Worm (Caenorhabditis elegans) whole organism, midembryonic: ENCODE results near the gene ksr-1.
"Not testable (repeated sequence)": the region's sequence is repeated elsewhere in the genome, so short reads cannot be mapped to it uniquely, and the experiment has no call there.

Experiments
- T22C8.4 ChIP-seq: fragments of 200-800 bp; sonication (Bioruptor generic); IDR thresholded peaks from 2 replicates; pipeline ENCODE4 v1.3.6; 2022; ENCODE audit warnings: missing genetic modification characterization, missing compliant biosample characterization
- cog-1 ChIP-seq: sonication (generic microtip); optimal IDR thresholded peaks from 2 replicates; lab custom pipeline; 2016; ENCODE audit warnings: missing genetic modification characterization, missing compliant biosample characterization
- flt-1 ChIP-seq: fragments of 200-800 bp; sonication (Bioruptor generic); IDR thresholded peaks from 2 replicates; pipeline ENCODE4 v1.3.6; 2022; ENCODE audit warnings: missing genetic modification characterization, missing compliant biosample characterization
- klf-2 ChIP-seq: fragments of 200-800 bp; sonication (Bioruptor generic); conservative IDR thresholded peaks from 2 replicates; pipeline ENCODE4 v1.3.6; 2022; ENCODE audit warnings: missing genetic modification reagents, missing genetic modification characterization, missing compliant biosample characterization
- med-1 ChIP-seq: sonication (generic microtip); optimal IDR thresholded peaks from 2 replicates; lab custom pipeline; 2017; ENCODE audit warnings: missing genetic modification characterization, mild to moderate bottlenecking, missing compliant biosample characterization, antibody characterized with exemption, missing genetic modification reagents; ENCODE audit not compliant: insufficient read depth
- ref-1 ChIP-seq: fragments of 200-800 bp; sonication (Bioruptor generic); conservative IDR thresholded peaks from 2 replicates; pipeline ENCODE4 v1.3.6; 2022; ENCODE audit warnings: missing genetic modification reagents, missing genetic modification characterization, missing compliant biosample characterization
- tab-1 ChIP-seq: fragments of 200-800 bp; sonication (Bioruptor generic); IDR thresholded peaks from 2 replicates; pipeline ENCODE4 v1.3.6; 2022; ENCODE audit warnings: missing genetic modification characterization, missing compliant biosample characterization
- ztf-23 ChIP-seq: fragments of 200-800 bp; sonication (Bioruptor generic); IDR thresholded peaks from 2 replicates; pipeline ENCODE4 v1.3.6; 2022; ENCODE audit warnings: missing genetic modification reagents, missing genetic modification characterization, missing compliant biosample characterization
- ztf-29 ChIP-seq: fragments of 200-800 bp; sonication (Bioruptor generic); IDR thresholded peaks from 2 replicates; pipeline ENCODE4 v1.3.6; 2022; ENCODE audit warnings: missing genetic modification reagents, missing genetic modification characterization, missing compliant biosample characterization

The ksr-1 gene

ce11 chrX:8302299-8302698, 27.3 kb downstream of the ksr-1 start, which contains the start of gene inx-5:
Gene inx-5, minus strand, starts transcription at chrX:8302399.
- TF ChIP-seq ztf-23 (GFP tag; lab: Robert Waterston, UW) (no peak), flt-1 (GFP tag; lab: Robert Waterston, UW) (no peak), klf-2 (GFP tag; lab: Robert Waterston, UW) (no peak), T22C8.4 (GFP tag; lab: Robert Waterston, UW) (no peak), ztf-29 (no peak), cog-1 (tag; lab: Kevin White, UChicago) (no peak), tab-1 (GFP tag; lab: Robert Waterston, UW) (no peak), ref-1 (GFP tag; lab: Robert Waterston, UW) (no peak), med-1 (GFP tag; lab: Kevin White, UChicago) (no peak)

ce11 chrX:8302803-8303202, 27.8 kb downstream of the ksr-1 start:
- TF ChIP-seq ztf-23 (GFP tag; lab: Robert Waterston, UW) (no peak), T22C8.4 (GFP tag; lab: Robert Waterston, UW) (no peak), tab-1 (GFP tag; lab: Robert Waterston, UW) (no peak), cog-1 (tag; lab: Kevin White, UChicago) (no peak), ref-1 (GFP tag; lab: Robert Waterston, UW) (no peak), flt-1 (GFP tag; lab: Robert Waterston, UW) (no peak), med-1 (GFP tag; lab: Kevin White, UChicago) (no peak), klf-2 (GFP tag; lab: Robert Waterston, UW) (no peak), ztf-29 (no peak)

ce11 chrX:8307600-8307999, 32.6 kb downstream of the ksr-1 start, which contains the start of gene R09F10.5:
Gene R09F10.5, minus strand, starts transcription at chrX:8307700.
- TF ChIP-seq klf-2 (GFP tag; lab: Robert Waterston, UW) (no peak), med-1 (GFP tag; lab: Kevin White, UChicago) (no peak), ztf-29 (no peak), flt-1 (GFP tag; lab: Robert Waterston, UW) (no peak), T22C8.4 (GFP tag; lab: Robert Waterston, UW) (no peak), tab-1 (GFP tag; lab: Robert Waterston, UW) (no peak), ztf-23 (GFP tag; lab: Robert Waterston, UW) (no peak), cog-1 (tag; lab: Kevin White, UChicago) (no peak), ref-1 (GFP tag; lab: Robert Waterston, UW) (no peak)

ce11 chrX:8308491-8308890, 33.5 kb downstream of the ksr-1 start:
- TF ChIP-seq tab-1 (GFP tag; lab: Robert Waterston, UW) (no peak), med-1 (GFP tag; lab: Kevin White, UChicago) (no peak), T22C8.4 (GFP tag; lab: Robert Waterston, UW) (no peak), ztf-29 (no peak), flt-1 (GFP tag; lab: Robert Waterston, UW) (no peak), klf-2 (GFP tag; lab: Robert Waterston, UW) (no peak), cog-1 (tag; lab: Kevin White, UChicago) (no peak), ztf-23 (GFP tag; lab: Robert Waterston, UW) (no peak), ref-1 (GFP tag; lab: Robert Waterston, UW) (no peak)

- no peak for TF ChIP-seq flt-1 (GFP tag; lab: Robert Waterston, UW)
- no peak for TF ChIP-seq ztf-29
- no peak for TF ChIP-seq klf-2 (GFP tag; lab: Robert Waterston, UW)
- no peak for TF ChIP-seq cog-1 (tag; lab: Kevin White, UChicago)
- no peak for TF ChIP-seq tab-1 (GFP tag; lab: Robert Waterston, UW)
These were observed 35.8 kb downstream of the ksr-1 start for ce11 chrX:8310747-8311146.

- TF ChIP-seq klf-2 (GFP tag; lab: Robert Waterston, UW) (no peak), flt-1 (GFP tag; lab: Robert Waterston, UW) (no peak), T22C8.4 (GFP tag; lab: Robert Waterston, UW) (no peak), ztf-23 (GFP tag; lab: Robert Waterston, UW) (no peak), cog-1 (tag; lab: Kevin White, UChicago) (no peak)
These were observed 36.6 kb downstream of the ksr-1 start for ce11 chrX:8311590-8311989.

ce11 chrX:8318950-8319349, 44.0 kb downstream of the ksr-1 start, which contains the start of gene srh-11:
Gene srh-11, minus strand, starts transcription at chrX:8319050.
- TF ChIP-seq ref-1 (GFP tag; lab: Robert Waterston, UW) (no peak), ztf-23 (GFP tag; lab: Robert Waterston, UW) (no peak), flt-1 (GFP tag; lab: Robert Waterston, UW) (no peak), klf-2 (GFP tag; lab: Robert Waterston, UW) (no peak), cog-1 (tag; lab: Kevin White, UChicago) (no peak), T22C8.4 (GFP tag; lab: Robert Waterston, UW) (no peak), med-1 (GFP tag; lab: Kevin White, UChicago) (no peak), tab-1 (GFP tag; lab: Robert Waterston, UW) (no peak), ztf-29 (no peak)

ce11 chrX:8320889-8321288, 45.9 kb downstream of the ksr-1 start, which contains the start of gene pqn-57:
Gene pqn-57, minus strand, starts transcription at chrX:8320989.
- TF ChIP-seq med-1 (GFP tag; lab: Kevin White, UChicago) (no peak), ztf-23 (GFP tag; lab: Robert Waterston, UW) (no peak), tab-1 (GFP tag; lab: Robert Waterston, UW) (no peak)

ce11 chrX:8321811-8322210, 46.8 kb downstream of the ksr-1 start, which contains the start of gene abu-9:
Gene abu-9, plus strand, starts transcription at chrX:8322111.
- not testable (repeated sequence) for TF ChIP-seq tab-1 (GFP tag; lab: Robert Waterston, UW); flt-1 (GFP tag; lab: Robert Waterston, UW); med-1 (GFP tag; lab: Kevin White, UChicago)

ce11 chrX:8323371-8323770, 48.4 kb downstream of the ksr-1 start, which contains the start of gene R09F10.1:
Gene R09F10.1, plus strand, starts transcription at chrX:8323592.
- no peak for TF ChIP-seq med-1 (GFP tag; lab: Kevin White, UChicago)
- no peak for TF ChIP-seq cog-1 (tag; lab: Kevin White, UChicago)
- TF ChIP-seq ztf-23 (GFP tag; lab: Robert Waterston, UW): no peak
- no peak for TF ChIP-seq ztf-29
- TF ChIP-seq tab-1 (GFP tag; lab: Robert Waterston, UW): no peak
- no peak for TF ChIP-seq T22C8.4 (GFP tag; lab: Robert Waterston, UW)
- TF ChIP-seq flt-1 (GFP tag; lab: Robert Waterston, UW): no peak
- no peak for TF ChIP-seq klf-2 (GFP tag; lab: Robert Waterston, UW)
- TF ChIP-seq ref-1 (GFP tag; lab: Robert Waterston, UW): no peak
